Fruit fly (Drosophila melanogaster) whole organism, pupa: ENCODE data around the gene CG14965.

Experiments used
- CG10348 ChIP-seq: fragments of 200-800 bp; sonication (Bioruptor generic); IDR thresholded peaks from 2 replicates; pipeline ENCODE4 v1.3.6; 2022; ENCODE audit warnings: missing biosample characterization, missing genetic modification characterization
- CG12605 ChIP-seq: fragments of 200-800 bp; sonication (Bioruptor generic); IDR thresholded peaks from 2 replicates; pipeline ENCODE4 v1.3.6; 2022; ENCODE audit warnings: missing biosample characterization, missing genetic modification characterization
- CG13204 ChIP-seq: fragments of 200-800 bp; sonication (Bioruptor generic); optimal IDR thresholded peaks from 2 replicates; lab custom pipeline; 2018; ENCODE audit warnings: missing biosample characterization, mild to moderate bottlenecking, missing genetic modification characterization, moderate library complexity
- CG14655 ChIP-seq: fragments of 200-800 bp; sonication (Bioruptor generic); optimal IDR thresholded peaks from 3 replicates; lab custom pipeline; 2017; ENCODE audit warnings: mild to moderate bottlenecking, missing biosample characterization, missing genetic modification reagents, missing genetic modification characterization
- CG15710 ChIP-seq: fragments of 200-800 bp; sonication (Bioruptor generic); optimal IDR thresholded peaks from 2 replicates; lab custom pipeline; 2018; ENCODE audit warnings: missing biosample characterization, mild to moderate bottlenecking, missing genetic modification characterization, moderate library complexity
- CG17806 ChIP-seq: fragments of 200-800 bp; sonication (Bioruptor generic); optimal IDR thresholded peaks from 2 replicates; lab custom pipeline; 2018; ENCODE audit warnings: missing biosample characterization, mild to moderate bottlenecking, missing genetic modification characterization, moderate library complexity
- CG32121 ChIP-seq: fragments of 200-800 bp; sonication (Bioruptor generic); IDR thresholded peaks from 2 replicates; pipeline ENCODE4 v1.3.6; 2022; ENCODE audit warnings: missing biosample characterization, missing genetic modification characterization
- CG34367 ChIP-seq: fragments of 200-800 bp; sonication (Bioruptor generic); optimal IDR thresholded peaks from 2 replicates; lab custom pipeline; 2018; ENCODE audit warnings: missing biosample characterization, mild to moderate bottlenecking, missing genetic modification characterization
- CG4496 ChIP-seq: fragments of 200-800 bp; sonication (Bioruptor generic); IDR thresholded peaks from 3 replicates; pipeline ENCODE4 v1.3.6; 2022; ENCODE audit warnings: missing biosample characterization, missing genetic modification characterization
- CG8159 ChIP-seq: fragments of 200-800 bp; sonication (Bioruptor generic); optimal IDR thresholded peaks from 3 replicates; lab custom pipeline; 2018; ENCODE audit warnings: missing biosample characterization, mild to moderate bottlenecking, missing genetic modification characterization, moderate library complexity
- CG8301 ChIP-seq: fragments of 200-800 bp; sonication (Bioruptor generic); optimal IDR thresholded peaks from 2 replicates; lab custom pipeline; 2018; ENCODE audit warnings: missing biosample characterization, mild to moderate bottlenecking, missing genetic modification characterization
- CG9948 ChIP-seq: fragments of 200-800 bp; sonication (Bioruptor generic); optimal IDR thresholded peaks from 2 replicates; lab custom pipeline; 2018; ENCODE audit warnings: missing biosample characterization, mild to moderate bottlenecking, missing genetic modification characterization, moderate library complexity
- D1 ChIP-seq: fragments of 200-800 bp; sonication (Bioruptor generic); optimal IDR thresholded peaks from 2 replicates; lab custom pipeline; 2018; ENCODE audit warnings: missing biosample characterization, mild to moderate bottlenecking, missing genetic modification characterization, moderate library complexity
- EcR ChIP-seq: fragments of 200-800 bp; sonication (Bioruptor generic); optimal IDR thresholded peaks from 3 replicates; lab custom pipeline; 2019; ENCODE audit warnings: missing biosample characterization, missing genetic modification characterization, mild to moderate bottlenecking, moderate library complexity, missing genetic modification reagents
- Ets98B ChIP-seq: fragments of 200-800 bp; sonication (Bioruptor generic); IDR thresholded peaks from 2 replicates; pipeline ENCODE4 v1.3.6; 2022; ENCODE audit warnings: missing biosample characterization, missing genetic modification characterization
- Pif1A ChIP-seq: fragments of 200-800 bp; sonication (Bioruptor generic); optimal IDR thresholded peaks from 3 replicates; lab custom pipeline; 2016; ENCODE audit warnings: missing biosample characterization, missing genetic modification characterization
- Pif1B ChIP-seq: fragments of 200-800 bp; sonication (Bioruptor generic); optimal IDR thresholded peaks from 3 replicates; lab custom pipeline; 2016; ENCODE audit warnings: missing biosample characterization, missing genetic modification characterization
- Snoo ChIP-seq: fragments of 200-800 bp; sonication (Bioruptor generic); optimal IDR thresholded peaks from 3 replicates; lab custom pipeline; 2017; ENCODE audit warnings: missing biosample characterization, mild to moderate bottlenecking, missing genetic modification characterization, inconsistent platforms
- fd96Ca ChIP-seq: fragments of 200-800 bp; sonication (Bioruptor generic); IDR thresholded peaks from 3 replicates; pipeline ENCODE4 v1.3.6; 2022; ENCODE audit warnings: missing biosample characterization, missing genetic modification characterization
- gl ChIP-seq: fragments of 200-800 bp; sonication (Bioruptor generic); optimal IDR thresholded peaks from 2 replicates; lab custom pipeline; 2018; ENCODE audit warnings: missing biosample characterization, mild to moderate bottlenecking, missing genetic modification characterization
- rn ChIP-seq: fragments of 200-800 bp; sonication (Bioruptor generic); IDR thresholded peaks from 2 replicates; pipeline ENCODE4 v1.3.6; 2022; ENCODE audit warnings: missing biosample characterization, missing genetic modification characterization

CG14965 gene

dm6 chr3L:3204348-3204747, 12.1 kb upstream of the CG14965 start, which contains the start of gene CG33159:
Gene CG33159 (minus strand): TSS chr3L:3204448.
- TF ChIP-seq CG9948 (tag; lab: Kevin White, UChicago) (no peak), CG14655 (GFP tag; lab: Kevin White, UChicago) (no peak)

dm6 chr3L:3203062-3203461, 10.8 kb upstream of the CG14965 start, which contains the start of gene CG32271:
Gene CG32271 (minus strand): TSS chr3L:3203162.
- no peak for TF ChIP-seq CG15710 (tag; lab: Kevin White, UChicago)
- no peak for TF ChIP-seq CG34367

- TF ChIP-seq CG8301 (tag; lab: Kevin White, UChicago) (no peak), Snoo (tag; lab: Kevin White, UChicago) (no peak), CG15710 (tag; lab: Kevin White, UChicago) (peak; percentile 56), gl (tag; lab: Kevin White, UChicago) (no peak), CG17806 (tag; lab: Kevin White, UChicago) (peak; percentile 49), CG14655 (GFP tag; lab: Kevin White, UChicago) (no peak), CG10348 (no peak), Ets98B (GFP tag; lab: Robert Waterston, UW) (peak; percentile 58; the same call in 1 of the 2 replicates), D1 (tag; lab: Kevin White, UChicago) (no peak), CG32121 (GFP tag; lab: Robert Waterston, UW) (peak; percentile 76), rn (GFP tag; lab: Robert Waterston, UW) (0 out of 2 replicates have a peak, but pooled peaks have one; percentile 32), Pif1A (GFP tag; lab: Kevin White, UChicago) (no peak), CG4496 (GFP tag; lab: Robert Waterston, UW) (peak; percentile 54; the same call in 2 of the 3 replicates), Pif1B (GFP tag; lab: Kevin White, UChicago) (no peak), CG9948 (tag; lab: Kevin White, UChicago) (no peak), CG12605 (peak; percentile 22; the same call in 1 of the 2 replicates), CG34367 (peak; percentile 50), fd96Ca (GFP tag; lab: Robert Waterston, UW) (peak; percentile 77; the same call in 2 of the 3 replicates), CG13204 (no peak), EcR (GFP tag; lab: Kevin White, UChicago) (peak; percentile 35), CG8159 (tag; lab: Kevin White, UChicago) (no peak)
Observed at dm6 chr3L:3198447-3199402, 6.4 kb upstream of the CG14965 start, which contains the start of the genes CG32276 and gry. Gene CG32276 (minus strand): TSS chr3L:3199047. Gene gry (plus strand): TSS chr3L:3199090.

- TF ChIP-seq D1 (tag; lab: Kevin White, UChicago) = no peak
- TF ChIP-seq CG12605 = 0 out of 2 replicates have a peak, but pooled peaks have one; percentile 19
- TF ChIP-seq CG8159 (tag; lab: Kevin White, UChicago) = no peak
- peak; percentile 6 for TF ChIP-seq gl (tag; lab: Kevin White, UChicago)
Observed at dm6 chr3L:3197464-3197863, 5.2 kb upstream of the CG14965 start, which contains the start of gene CG14966. Gene CG14966 (minus strand): TSS chr3L:3197631.

- TF ChIP-seq Pif1A (GFP tag; lab: Kevin White, UChicago) (peak; percentile 98), rn (GFP tag; lab: Robert Waterston, UW) (peak; percentile 96), CG32121 (GFP tag; lab: Robert Waterston, UW) (peak; percentile 98), Snoo (tag; lab: Kevin White, UChicago) (peak; percentile 94), gl (tag; lab: Kevin White, UChicago) (peak; percentile 88), fd96Ca (GFP tag; lab: Robert Waterston, UW) (peak; percentile 95), CG13204 (peak; percentile 55), CG8301 (tag; lab: Kevin White, UChicago) (peak; percentile 97), CG34367 (peak; percentile 96), CG9948 (tag; lab: Kevin White, UChicago) (peak; percentile 93), CG14655 (GFP tag; lab: Kevin White, UChicago) (peak; percentile 96), Ets98B (GFP tag; lab: Robert Waterston, UW) (peak; percentile 98), CG10348 (peak; percentile 84), CG15710 (tag; lab: Kevin White, UChicago) (peak; percentile 92), CG17806 (tag; lab: Kevin White, UChicago) (peak; percentile 96), CG8159 (tag; lab: Kevin White, UChicago) (peak; percentile 94), CG4496 (GFP tag; lab: Robert Waterston, UW) (peak; percentile 99), D1 (tag; lab: Kevin White, UChicago) (no peak), Pif1B (GFP tag; lab: Kevin White, UChicago) (peak; percentile 98), CG12605 (peak; percentile 99), EcR (GFP tag; lab: Kevin White, UChicago) (no peak)
Observed at dm6 chr3L:3194059-3194458, 1.8 kb upstream of the CG14965 start.

dm6 chr3L:3192912-3193311, 621 bp upstream of the CG14965 start, which contains the start of gene Hsp83:
Gene Hsp83 (plus strand): TSS chr3L:3192969.
- peak; percentile 96 for TF ChIP-seq Pif1A (GFP tag; lab: Kevin White, UChicago)
- TF ChIP-seq CG14655 (GFP tag; lab: Kevin White, UChicago) = no peak
- peak; percentile 94 for TF ChIP-seq Ets98B (GFP tag; lab: Robert Waterston, UW)
- TF ChIP-seq CG13204 = peak; percentile 95
- TF ChIP-seq EcR (GFP tag; lab: Kevin White, UChicago) = peak; percentile 22
- peak; percentile 92 for TF ChIP-seq Pif1B (GFP tag; lab: Kevin White, UChicago)
- peak; percentile 94 for TF ChIP-seq CG12605
- peak; percentile 97 for TF ChIP-seq Snoo (tag; lab: Kevin White, UChicago)
- peak; percentile 95 for TF ChIP-seq gl (tag; lab: Kevin White, UChicago)
- TF ChIP-seq CG34367 = peak; percentile 89
- TF ChIP-seq CG8159 (tag; lab: Kevin White, UChicago) = peak; percentile 72
- TF ChIP-seq CG15710 (tag; lab: Kevin White, UChicago) = peak; percentile 76
- peak; percentile 95 for TF ChIP-seq CG4496 (GFP tag; lab: Robert Waterston, UW)
- TF ChIP-seq rn (GFP tag; lab: Robert Waterston, UW) = no peak
- TF ChIP-seq CG17806 (tag; lab: Kevin White, UChicago) = peak; percentile 65
- no peak for TF ChIP-seq CG10348
- peak; percentile 87 for TF ChIP-seq CG32121 (GFP tag; lab: Robert Waterston, UW)
- no peak for TF ChIP-seq D1 (tag; lab: Kevin White, UChicago)
- TF ChIP-seq CG9948 (tag; lab: Kevin White, UChicago) = peak; percentile 58
- no peak for TF ChIP-seq CG8301 (tag; lab: Kevin White, UChicago)
- TF ChIP-seq fd96Ca (GFP tag; lab: Robert Waterston, UW) = peak; percentile 72; the same call in 2 of the 3 replicates
